Fruit fly (Drosophila melanogaster): Measurements from ENCODE around the gene CG16749.

DNA sequence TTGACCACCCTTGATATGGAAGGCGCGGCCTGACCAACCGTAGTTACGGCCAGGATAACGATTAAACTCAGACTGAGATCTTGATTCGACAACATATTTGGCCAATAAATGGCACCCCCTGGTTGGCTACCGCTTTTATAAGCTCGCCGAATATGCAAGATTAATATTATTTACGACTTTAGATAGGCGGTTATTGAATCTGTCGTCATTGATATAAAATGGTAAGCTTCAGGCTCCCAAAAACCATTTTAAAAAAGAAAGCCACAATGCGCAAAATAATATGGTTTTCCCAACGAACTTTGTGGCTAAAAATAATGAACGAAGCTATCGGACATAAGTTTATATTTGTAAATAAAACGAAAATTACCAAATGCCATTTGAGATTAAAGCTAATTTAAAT, 1.5 kb downstream of the CG16749 start, which contains the start of gene CG12951:
- TF ChIP-seq CG8478 (optimal IDR thresholded peaks at IDR 0.05) (no peak), CTCF (optimal IDR thresholded peaks at IDR 0.05) (no peak)

Measured in S2 (cell line).